Fruit fly (Drosophila melanogaster) whole organism: ENCODE results near the gene pho.

Experiments
- CG8478 ChIP-seq: fragments of >200 bp; optimal IDR thresholded peaks from 2 replicates; lab custom pipeline; 2018; ENCODE audit warnings: inconsistent platforms
- Dll ChIP-seq: fragments of >200 bp; optimal IDR thresholded peaks from 2 replicates; lab custom pipeline; 2017
- EcR ChIP-seq, 2 experiments: fragments of >200 bp; optimal IDR thresholded peaks; 2 replicates each; lab custom pipeline; 2017; ENCODE audit warnings: missing biosample characterization in 2 of 2, missing genetic modification characterization in 2 of 2, missing genetic modification reagents in 2 of 2
- pan ChIP-seq: fragments of >200 bp; optimal IDR thresholded peaks from 2 replicates; lab custom pipeline; 2017
- psq ChIP-seq: fragments of >200 bp; optimal IDR thresholded peaks from 2 replicates; lab custom pipeline; 2017
- usp ChIP-seq: fragments of >200 bp; optimal IDR thresholded peaks from 2 replicates; lab custom pipeline; 2017; ENCODE audit warnings: missing biosample characterization, missing genetic modification characterization, mixed read lengths

The pho gene

DNA sequence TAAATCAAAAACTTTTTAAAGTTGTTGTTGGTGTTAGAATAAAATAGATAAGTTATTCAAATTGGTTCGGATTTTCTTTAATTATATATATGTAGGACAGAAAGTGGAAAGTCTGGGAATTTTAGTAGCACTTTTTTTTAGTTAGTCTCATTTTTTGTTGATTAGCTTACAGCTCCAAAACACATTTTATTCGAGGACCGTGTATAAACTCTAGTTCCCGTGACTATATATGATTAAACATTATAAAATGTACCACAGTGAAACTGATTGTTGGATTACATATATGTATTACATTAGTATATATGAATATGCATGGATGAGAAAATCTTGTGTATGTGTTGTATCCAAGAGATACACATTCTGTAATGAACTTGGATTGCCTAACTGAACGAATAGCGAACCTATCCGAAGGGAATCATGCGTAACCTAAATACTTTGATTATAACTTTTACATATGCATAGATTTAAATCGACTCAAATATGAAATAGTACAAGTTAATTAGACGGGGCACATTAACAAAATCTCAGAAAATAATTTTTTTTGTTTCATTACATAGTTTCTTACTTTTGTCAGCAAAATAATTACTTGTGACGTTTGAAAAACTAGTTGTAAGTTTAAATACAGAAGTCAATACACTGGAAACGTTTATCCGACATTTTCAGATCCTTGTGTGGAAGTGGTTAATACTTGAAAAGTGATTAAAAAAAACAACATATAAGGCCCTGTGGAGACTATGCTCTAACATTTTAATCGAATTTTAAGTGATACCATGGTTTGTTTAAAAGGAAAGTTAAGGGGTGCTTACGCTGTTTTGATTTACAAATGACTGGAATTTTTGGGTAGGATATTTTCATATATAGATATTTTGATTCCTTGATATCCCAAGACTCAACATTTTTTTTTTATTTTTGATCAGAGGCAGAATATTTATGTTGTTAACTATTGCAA lies 58.5 kb downstream of the pho start, which contains the start of gene Cals:
Gene Cals (minus strand): TSS at position 700 of the 949 bp plus-strand sequence.
- TF ChIP-seq EcR (GFP tag; optimal IDR thresholded peaks at IDR 0.05; lab: Kevin White, UChicago) (no peak), CG8478 (lab: Kevin White, UChicago) (no peak), Dll (no peak), pan (lab: Kevin White, UChicago) (no peak), psq (no peak), usp (GFP tag; lab: Kevin White, UChicago) (no peak)
